Worm (Caenorhabditis elegans) whole organism, early embryonic: Measurements from ENCODE around the gene ram-5.

ENCODE experiments used
- aly-1 ChIP-seq: sonication (generic microtip); optimal IDR thresholded peaks from 2 replicates; lab custom pipeline; 2016; ENCODE audit warnings: missing genetic modification characterization, missing compliant biosample characterization
- ama-1 ChIP-seq: fragments of 150-350 bp; optimal IDR thresholded peaks from 2 replicates; lab custom pipeline; 2014
- hmbx-1 ChIP-seq: sonication (generic microtip); optimal IDR thresholded peaks from 2 replicates; lab custom pipeline; 2016; ENCODE audit warnings: mild to moderate bottlenecking, missing genetic modification characterization, missing compliant biosample characterization
- pes-1 ChIP-seq: fragments of 200-800 bp; sonication (Bioruptor generic); IDR thresholded peaks from 2 replicates; pipeline ENCODE4 v1.3.6; 2022; ENCODE audit warnings: missing genetic modification reagents, missing genetic modification characterization, missing compliant biosample characterization
- sea-1 ChIP-seq: fragments of 200-800 bp; sonication (Bioruptor generic); conservative IDR thresholded peaks from 2 replicates; pipeline ENCODE4 v1.3.6; 2022; ENCODE audit warnings: missing genetic modification characterization, missing compliant biosample characterization

DNA sequence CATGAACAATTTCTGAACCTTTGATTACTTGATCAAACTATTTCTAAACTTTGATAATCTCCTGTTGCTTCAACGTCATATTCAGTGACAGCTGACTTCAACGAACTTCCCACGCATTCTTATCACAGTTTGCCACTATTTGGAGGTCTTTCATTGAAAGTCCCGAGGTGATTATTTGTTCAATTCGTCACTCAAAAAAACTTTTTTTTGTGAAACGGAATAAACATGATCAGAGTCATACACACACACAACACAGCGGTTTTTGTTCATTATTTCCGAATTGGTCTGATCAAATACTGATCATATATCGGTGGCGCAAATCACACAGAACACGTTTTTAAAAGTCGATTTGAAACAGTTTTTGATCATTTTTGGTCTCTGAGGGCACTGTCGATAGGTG, 6.5 kb downstream of the ram-5 start:
- no peak for TF ChIP-seq ama-1
- TF ChIP-seq pes-1 (GFP tag; lab: Robert Waterston, UW): no peak
- no peak for TF ChIP-seq aly-1
- TF ChIP-seq hmbx-1 (tag; lab: Kevin White, UChicago): no peak
- TF ChIP-seq sea-1 (GFP tag; lab: Robert Waterston, UW): no peak
